Worm (Caenorhabditis elegans) whole organism, young adult: ENCODE data around the gene lin-33.

Source experiments
- B0019.2 ChIP-seq: fragments of 200-800 bp; sonication (Bioruptor generic); conservative IDR thresholded peaks from 2 replicates; pipeline ENCODE4 v1.3.6; 2022; ENCODE audit warnings: missing genetic modification reagents, missing genetic modification characterization, missing compliant biosample characterization
- C06A6.2 ChIP-seq: fragments of 200-800 bp; sonication (Bioruptor generic); conservative IDR thresholded peaks from 2 replicates; pipeline ENCODE4 v1.3.6; 2022; ENCODE audit warnings: missing genetic modification characterization, missing compliant biosample characterization
- D2030.7 ChIP-seq: fragments of 200-800 bp; sonication (Bioruptor generic); IDR thresholded peaks from 2 replicates; pipeline ENCODE4 v1.3.6; 2022; ENCODE audit warnings: missing genetic modification reagents, missing genetic modification characterization, missing compliant biosample characterization
- F22D6.2 ChIP-seq: sonication (generic microtip); optimal IDR thresholded peaks from 2 replicates; lab custom pipeline; 2016; ENCODE audit warnings: mild to moderate bottlenecking, missing genetic modification characterization, missing compliant biosample characterization
- F23B12.7 ChIP-seq: sonication (generic microtip); optimal IDR thresholded peaks from 2 replicates; lab custom pipeline; 2017; ENCODE audit warnings: missing genetic modification characterization, mild to moderate bottlenecking, missing compliant biosample characterization, antibody characterized with exemption, moderate library complexity; ENCODE audit not compliant: insufficient read depth
- F37B4.10 ChIP-seq: fragments of 200-800 bp; sonication (Bioruptor generic); IDR thresholded peaks from 2 replicates; pipeline ENCODE4 v1.3.6; 2022; ENCODE audit warnings: missing genetic modification characterization, missing compliant biosample characterization
- F49E8.2 ChIP-seq: sonication (generic microtip); optimal IDR thresholded peaks from 3 replicates; lab custom pipeline; 2017; ENCODE audit warnings: missing genetic modification characterization, mild to moderate bottlenecking, missing compliant biosample characterization, antibody characterized with exemption, moderate library complexity; ENCODE audit not compliant: insufficient read depth
- Y53F4B.3 ChIP-seq: fragments of 200-800 bp; sonication (Bioruptor generic); IDR thresholded peaks from 2 replicates; pipeline ENCODE4 v1.3.6; 2022; ENCODE audit warnings: missing genetic modification reagents, missing genetic modification characterization, missing compliant biosample characterization
- Y56A3A.18 ChIP-seq: fragments of 200-800 bp; sonication (Bioruptor generic); IDR thresholded peaks from 2 replicates; pipeline ENCODE4 v1.3.6; 2022; ENCODE audit warnings: missing genetic modification reagents, missing genetic modification characterization, missing compliant biosample characterization
- Y95B8A.8 ChIP-seq: fragments of 200-800 bp; sonication (Bioruptor generic); IDR thresholded peaks from 2 replicates; pipeline ENCODE4 v1.3.6; 2022; ENCODE audit warnings: missing genetic modification reagents, missing genetic modification characterization, missing compliant biosample characterization
- athp-1 ChIP-seq: sonication (generic microtip); optimal IDR thresholded peaks from 2 replicates; lab custom pipeline; 2017; ENCODE audit warnings: mild to moderate bottlenecking, missing genetic modification characterization, missing compliant biosample characterization
- ceh-100 ChIP-seq: fragments of 200-800 bp; sonication (Bioruptor generic); IDR thresholded peaks from 2 replicates; pipeline ENCODE4 v1.3.6; 2022; ENCODE audit warnings: missing genetic modification reagents, missing genetic modification characterization, missing compliant biosample characterization
- ceh-27 ChIP-seq: fragments of 200-800 bp; sonication (Bioruptor generic); optimal IDR thresholded peaks from 2 replicates; lab custom pipeline; 2018; ENCODE audit warnings: mild to moderate bottlenecking, missing genetic modification characterization, moderate library complexity, missing compliant biosample characterization
- ceh-58 ChIP-seq: fragments of 200-800 bp; sonication (Bioruptor generic); IDR thresholded peaks from 2 replicates; pipeline ENCODE4 v1.3.6; 2022; ENCODE audit warnings: missing genetic modification characterization, missing compliant biosample characterization
- ceh-91 ChIP-seq: fragments of 200-800 bp; sonication (Bioruptor generic); IDR thresholded peaks from 2 replicates; pipeline ENCODE4 v1.3.6; 2022; ENCODE audit warnings: missing genetic modification reagents, missing genetic modification characterization, missing compliant biosample characterization
- efl-1 ChIP-seq: fragments of 150-350 bp; optimal IDR thresholded peaks from 2 replicates; lab custom pipeline; 2014; ENCODE audit warnings: missing biosample characterization, missing genetic modification reagents, missing genetic modification characterization
- egl-18 ChIP-seq: fragments of 200-800 bp; sonication (Bioruptor generic); IDR thresholded peaks from 2 replicates; pipeline ENCODE4 v1.3.6; 2022; ENCODE audit warnings: missing genetic modification reagents, missing genetic modification characterization, missing compliant biosample characterization
- ets-4 ChIP-seq: fragments of 200-800 bp; sonication (Bioruptor generic); optimal IDR thresholded peaks from 2 replicates; lab custom pipeline; 2018; ENCODE audit warnings: mild to moderate bottlenecking, missing genetic modification characterization, missing compliant biosample characterization
- fkh-3 ChIP-seq: sonication (generic microtip); optimal IDR thresholded peaks from 2 replicates; lab custom pipeline; 2016; ENCODE audit warnings: mild to moderate bottlenecking, missing genetic modification characterization, missing compliant biosample characterization
- hsf-1 ChIP-seq: fragments of 200-800 bp; sonication (Bioruptor generic); IDR thresholded peaks from 2 replicates; pipeline ENCODE4 v1.3.6; 2022; ENCODE audit warnings: missing genetic modification reagents, missing genetic modification characterization, missing compliant biosample characterization
- lin-54 ChIP-seq: fragments of 200-800 bp; sonication (Bioruptor generic); optimal IDR thresholded peaks from 2 replicates; lab custom pipeline; 2018; ENCODE audit warnings: mild to moderate bottlenecking, missing genetic modification characterization, missing compliant biosample characterization
- lir-1 ChIP-seq: fragments of 200-800 bp; sonication (Bioruptor generic); conservative IDR thresholded peaks from 2 replicates; pipeline ENCODE4 v1.3.6; 2022; ENCODE audit warnings: missing genetic modification reagents, missing genetic modification characterization, missing compliant biosample characterization
- lsl-1 ChIP-seq: fragments of 200-800 bp; sonication (Bioruptor generic); optimal IDR thresholded peaks from 2 replicates; lab custom pipeline; 2018; ENCODE audit warnings: mild to moderate bottlenecking, missing genetic modification characterization, moderate library complexity, missing compliant biosample characterization
- madf-10 ChIP-seq: sonication (generic microtip); optimal IDR thresholded peaks from 2 replicates; lab custom pipeline; 2016; ENCODE audit warnings: mild to moderate bottlenecking, missing genetic modification characterization, missing compliant biosample characterization
- mcd-1 ChIP-seq: fragments of 200-800 bp; sonication (Bioruptor generic); IDR thresholded peaks from 2 replicates; pipeline ENCODE4 v1.3.6; 2022; ENCODE audit warnings: missing genetic modification reagents, missing genetic modification characterization, missing compliant biosample characterization
- mxl-1 ChIP-seq: sonication (generic microtip); optimal IDR thresholded peaks from 2 replicates; lab custom pipeline; 2016; ENCODE audit warnings: missing genetic modification characterization, missing compliant biosample characterization
- nfya-1 ChIP-seq: sonication (generic microtip); optimal IDR thresholded peaks from 2 replicates; lab custom pipeline; 2017; ENCODE audit warnings: antibody characterized with exemption, missing compliant biosample characterization, missing genetic modification characterization, borderline replicate concordance; ENCODE audit not compliant: insufficient read depth
- nfya-2 ChIP-seq: fragments of 200-800 bp; sonication (Bioruptor generic); IDR thresholded peaks from 2 replicates; pipeline ENCODE4 v1.3.6; 2022; ENCODE audit warnings: missing genetic modification reagents, missing genetic modification characterization, missing compliant biosample characterization
- nfyb-1 ChIP-seq: fragments of 200-800 bp; sonication (Bioruptor generic); IDR thresholded peaks from 2 replicates; pipeline ENCODE4 v1.3.6; 2022; ENCODE audit warnings: missing genetic modification reagents, missing genetic modification characterization, missing compliant biosample characterization
- nhr-120 ChIP-seq: fragments of 200-800 bp; sonication (Bioruptor generic); IDR thresholded peaks from 2 replicates; pipeline ENCODE4 v1.3.6; 2022; ENCODE audit warnings: missing genetic modification characterization, missing compliant biosample characterization
- nhr-27 ChIP-seq: fragments of 200-800 bp; sonication (Bioruptor generic); optimal IDR thresholded peaks from 2 replicates; lab custom pipeline; 2018; ENCODE audit warnings: mild to moderate bottlenecking, missing genetic modification characterization, moderate library complexity, missing compliant biosample characterization
- nhr-80 ChIP-seq: sonication (generic microtip); optimal IDR thresholded peaks from 2 replicates; lab custom pipeline; 2016; ENCODE audit warnings: missing genetic modification characterization, missing compliant biosample characterization
- pbrm-1 ChIP-seq: fragments of 200-800 bp; sonication (Bioruptor generic); IDR thresholded peaks from 2 replicates; pipeline ENCODE4 v1.3.6; 2022; ENCODE audit warnings: missing genetic modification reagents, missing genetic modification characterization, missing compliant biosample characterization
- sdz-38 ChIP-seq: sonication (generic microtip); optimal IDR thresholded peaks from 2 replicates; lab custom pipeline; 2016; ENCODE audit warnings: missing genotype, missing genetic modification characterization, missing compliant biosample characterization
- sea-2 ChIP-seq: fragments of 200-800 bp; sonication (Bioruptor generic); IDR thresholded peaks from 2 replicates; pipeline ENCODE4 v1.3.6; 2022; ENCODE audit warnings: missing genetic modification characterization, missing compliant biosample characterization
- snpc-1.3 ChIP-seq: sonication (generic microtip); optimal IDR thresholded peaks from 2 replicates; lab custom pipeline; 2017; ENCODE audit warnings: missing genetic modification characterization, mild to moderate bottlenecking, missing compliant biosample characterization, antibody characterized with exemption, moderate library complexity, missing genotype, missing genetic modification reagents; ENCODE audit not compliant: insufficient read depth
- tlf-1 ChIP-seq: fragments of 200-800 bp; sonication (Bioruptor generic); optimal IDR thresholded peaks from 2 replicates; lab custom pipeline; 2018; ENCODE audit warnings: mild to moderate bottlenecking, missing genetic modification characterization, missing compliant biosample characterization
- zim-3 ChIP-seq: sonication (generic microtip); optimal IDR thresholded peaks from 2 replicates; lab custom pipeline; 2017; ENCODE audit warnings: mild to moderate bottlenecking, missing genetic modification characterization, moderate library complexity, missing compliant biosample characterization
- ztf-6 ChIP-seq: fragments of 200-800 bp; sonication (Bioruptor generic); IDR thresholded peaks from 2 replicates; pipeline ENCODE4 v1.3.6; 2022; ENCODE audit warnings: missing genetic modification reagents, missing genetic modification characterization, missing compliant biosample characterization

lin-33 gene

ce11 chrIV:5915152-5915551, 15.3 kb upstream of the lin-33 start:
- TF ChIP-seq F37B4.10 (GFP tag; lab: Robert Waterston, UW) = no peak
- no peak for TF ChIP-seq B0019.2 (GFP tag; lab: Robert Waterston, UW)
- TF ChIP-seq, all 124 proteins: peak for 0

- no peak for TF ChIP-seq fkh-3 (tag; lab: Kevin White, UChicago)
- no peak for TF ChIP-seq pbrm-1
- no peak for TF ChIP-seq ets-4
- no peak for TF ChIP-seq ceh-58 (GFP tag; lab: Robert Waterston, UW)
- TF ChIP-seq, all 124 proteins: peak for 0
Observed at ce11 chrIV:5917026-5917425, 13.4 kb upstream of the lin-33 start, which contains the start of gene dhhc-13. dhhc-13 (plus strand) TSS chrIV:5917326.

ce11 chrIV:5923112-5923511, 7.3 kb upstream of the lin-33 start:
- TF ChIP-seq nhr-27 (no peak), athp-1 (tag; lab: Kevin White, UChicago) (no peak), sdz-38 (tag; lab: Kevin White, UChicago) (no peak), madf-10 (no peak)

- TF ChIP-seq tlf-1 (GFP tag; lab: Kevin White, UChicago) (no peak), nfyb-1 (GFP tag; lab: Robert Waterston, UW) (no peak), Y53F4B.3 (GFP tag; lab: Robert Waterston, UW) (no peak)
- TF ChIP-seq, all 124 proteins: peak for 0
Observed at ce11 chrIV:5924241-5924640, 6.2 kb upstream of the lin-33 start.

ce11 chrIV:5926643-5927042, 3.8 kb upstream of the lin-33 start:
- TF ChIP-seq egl-18 (GFP tag; lab: Robert Waterston, UW) = no peak
- no peak for TF ChIP-seq hsf-1 (GFP tag; lab: Robert Waterston, UW)

ce11 chrIV:5927805-5928204, 2.6 kb upstream of the lin-33 start:
- TF ChIP-seq efl-1 (GFP tag; lab: Kevin White, UChicago) (no peak), D2030.7 (GFP tag; lab: Robert Waterston, UW) (no peak), ceh-100 (GFP tag; lab: Robert Waterston, UW) (no peak), lir-1 (GFP tag; lab: Robert Waterston, UW) (no peak), F23B12.7 (tag; lab: Kevin White, UChicago) (no peak), nfya-2 (no peak), Y95B8A.8 (GFP tag; lab: Robert Waterston, UW) (no peak), sea-2 (no peak), mcd-1 (GFP tag; lab: Robert Waterston, UW) (no peak)

ce11 chrIV:5928957-5929356, 1.5 kb upstream of the lin-33 start:
- TF ChIP-seq lsl-1 (GFP tag; lab: Kevin White, UChicago) (no peak), C06A6.2 (GFP tag; lab: Robert Waterston, UW) (no peak), ceh-27 (GFP tag; lab: Kevin White, UChicago) (no peak), ztf-6 (GFP tag; lab: Robert Waterston, UW) (no peak), F22D6.2 (tag; lab: Kevin White, UChicago) (no peak), F49E8.2 (no peak), mxl-1 (tag; lab: Kevin White, UChicago) (no peak), nfya-2 (no peak), lin-54 (GFP tag; lab: Kevin White, UChicago) (no peak), B0019.2 (GFP tag; lab: Robert Waterston, UW) (no peak), zim-3 (tag; lab: Kevin White, UChicago) (no peak), nhr-80 (no peak), nfyb-1 (GFP tag; lab: Robert Waterston, UW) (no peak), nfya-1 (tag; lab: Kevin White, UChicago) (no peak), nhr-120 (GFP tag; lab: Robert Waterston, UW) (no peak), Y56A3A.18 (GFP tag; lab: Robert Waterston, UW) (no peak), snpc-1.3 (no peak), ceh-91 (GFP tag; lab: Robert Waterston, UW) (no peak)
- TF ChIP-seq, all 124 proteins: peak for 0
